Fruit fly (Drosophila melanogaster): Measurements from ENCODE around the gene AlaRS.

The AlaRS gene

DNA sequence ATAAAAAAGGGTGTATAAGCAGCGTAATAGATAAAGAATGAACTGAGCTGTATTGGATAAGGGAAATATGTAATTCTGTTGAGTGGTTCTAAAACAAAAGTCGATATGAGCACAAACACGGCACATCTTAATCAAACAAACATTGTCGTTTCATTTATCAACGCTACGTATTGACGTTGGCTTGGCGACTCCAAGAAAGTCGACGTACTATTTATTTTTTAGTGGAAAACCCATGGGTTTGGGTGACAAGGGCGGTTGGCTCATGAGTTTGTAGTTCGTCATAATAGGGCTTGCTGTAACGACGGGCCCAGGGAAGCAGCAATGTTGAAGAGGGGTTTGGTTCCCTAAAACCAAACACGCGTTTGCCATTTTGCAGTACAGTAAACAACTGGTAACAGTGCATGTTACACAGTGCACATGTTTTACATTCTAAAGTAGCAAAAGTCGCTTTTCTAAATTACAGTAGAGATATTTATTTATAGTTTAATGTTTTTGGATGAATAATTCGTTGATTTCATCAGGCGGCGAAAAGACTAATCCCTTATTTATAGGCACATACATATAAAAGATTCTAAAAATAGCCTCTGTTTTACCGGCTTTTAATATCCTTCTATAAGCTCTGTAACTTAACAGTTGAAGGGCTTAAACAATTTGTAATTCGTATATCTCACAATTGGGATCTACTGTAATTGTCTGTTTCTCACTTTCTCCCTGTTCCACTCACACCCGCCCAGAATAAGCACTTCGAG, 20.2 kb downstream of the AlaRS start:
- TF ChIP-seq CG17801 (GFP tag; optimal IDR thresholded peaks at IDR 0.05; ENCODE audit: partially characterized antibody): peak; percentile 89

DNA sequence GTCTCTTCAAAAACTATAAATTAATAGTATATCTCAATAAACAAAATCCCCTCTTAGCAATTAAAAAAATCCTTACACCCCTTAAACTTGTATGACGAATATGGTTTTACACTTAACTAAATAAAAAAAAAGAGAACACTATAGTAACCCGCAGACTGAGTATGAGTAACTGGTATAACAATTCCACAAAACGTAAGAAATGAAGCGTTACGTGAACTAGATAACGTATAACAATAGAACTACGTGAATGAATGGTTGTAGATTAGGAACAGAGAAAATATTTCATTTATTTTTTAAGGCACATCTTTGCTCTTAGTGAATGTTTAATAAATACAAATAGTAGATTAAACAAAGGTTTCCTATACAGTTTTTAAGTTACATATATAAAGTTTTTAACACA, 26.1 kb downstream of the AlaRS start:
- no peak for TF ChIP-seq CG17801 (GFP tag; optimal IDR thresholded peaks at IDR 0.05; ENCODE audit: partially characterized antibody)

DNA sequence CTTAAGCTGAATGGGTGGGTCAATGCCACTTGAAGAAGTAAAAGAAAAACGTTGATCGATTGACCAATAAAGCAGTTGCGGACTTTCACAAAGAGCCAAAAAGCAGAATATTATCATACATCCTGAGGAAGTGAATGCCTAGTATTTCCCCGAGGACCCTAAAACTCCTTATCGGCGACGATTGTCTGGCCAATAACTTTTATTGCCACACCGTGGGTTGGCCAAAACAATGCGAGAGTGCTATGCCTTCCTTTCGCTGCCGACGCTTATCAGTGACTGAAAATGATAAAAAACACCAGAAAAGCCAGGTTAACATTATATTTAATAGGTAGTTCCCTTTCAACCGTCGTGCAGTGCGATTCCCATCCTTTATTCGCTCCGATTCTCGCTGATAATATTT, 29.7 kb downstream of the AlaRS start, which contains the start of gene Mur29B:
Gene Mur29B (plus strand): TSS at position 324 of the 400 bp plus-strand sequence.
- no peak for TF ChIP-seq CG17801 (GFP tag; optimal IDR thresholded peaks at IDR 0.05; ENCODE audit: partially characterized antibody)

DNA sequence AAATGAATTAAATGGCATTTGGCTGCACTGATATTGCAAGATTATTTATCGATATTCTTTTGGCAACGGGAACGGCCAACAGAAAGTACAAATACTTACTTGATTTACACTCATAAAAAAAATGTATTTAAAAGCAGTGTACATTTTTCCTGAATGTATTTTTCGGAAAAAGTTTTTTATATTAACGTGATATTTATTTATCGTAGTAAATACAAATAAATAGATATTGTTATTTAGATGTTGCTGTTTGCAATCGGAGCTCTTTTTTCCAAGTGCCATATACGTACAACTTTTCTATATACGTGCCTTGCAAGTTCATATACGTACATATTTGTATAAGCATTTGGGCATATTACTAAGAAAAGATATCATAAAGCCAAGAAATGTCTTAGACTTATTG, 30.2 kb downstream of the AlaRS start:
- TF ChIP-seq CG17801 (GFP tag; optimal IDR thresholded peaks at IDR 0.05; ENCODE audit: partially characterized antibody): no peak

DNA sequence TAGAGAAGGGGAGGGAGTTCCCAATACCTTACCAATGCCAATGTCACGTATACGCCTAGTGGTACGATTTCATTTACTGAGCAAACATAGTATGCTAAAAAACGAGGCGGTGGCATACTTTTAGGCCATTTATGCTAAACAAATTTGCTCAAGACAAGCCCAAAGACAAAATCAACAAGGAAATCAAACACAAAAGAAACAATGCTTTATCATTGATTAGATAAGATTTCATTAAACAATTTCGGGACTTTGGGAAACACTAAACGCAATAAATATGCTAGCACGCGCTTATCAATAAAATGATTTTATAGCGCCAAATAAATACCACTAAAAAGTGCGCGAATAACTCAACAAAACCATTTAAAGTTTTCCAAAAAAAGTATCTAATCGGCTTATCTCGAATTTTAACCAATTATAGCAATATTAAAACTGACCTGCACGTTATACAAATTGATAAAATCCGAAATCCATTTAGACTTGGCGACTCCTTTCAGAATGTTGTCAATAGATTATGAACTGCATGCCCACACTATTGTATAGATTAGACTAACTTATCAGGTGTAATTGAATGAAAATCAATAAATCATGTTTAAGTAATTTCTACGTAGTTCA, 30.9 kb downstream of the AlaRS start:
- no peak for TF ChIP-seq CG17801 (GFP tag; optimal IDR thresholded peaks at IDR 0.05; ENCODE audit: partially characterized antibody)

DNA sequence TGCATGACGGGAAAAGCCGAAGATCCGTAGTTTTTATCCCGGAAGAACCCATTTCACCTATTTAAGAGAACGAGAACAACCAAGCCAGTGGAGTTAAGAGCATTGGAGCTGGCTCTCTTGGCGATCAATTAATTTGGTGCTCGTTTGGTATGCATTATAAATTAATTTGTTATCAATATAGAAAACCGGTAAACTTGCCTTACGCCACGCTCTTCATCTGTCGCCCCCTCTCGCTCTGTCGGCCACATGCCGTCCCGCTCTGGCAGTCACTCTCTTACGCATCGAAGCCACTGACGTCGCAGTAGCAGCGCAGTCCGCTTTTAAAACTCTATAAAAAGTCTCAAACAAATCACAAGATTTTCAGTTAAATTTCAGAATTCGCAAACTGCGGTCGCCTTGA, 35.3 kb downstream of the AlaRS start, which contains the start of gene CG7778:
Gene CG7778 (plus strand): TSS at position 361 of the 400 bp plus-strand sequence.
- TF ChIP-seq CG17801 (GFP tag; optimal IDR thresholded peaks at IDR 0.05; ENCODE audit: partially characterized antibody): no peak

DNA sequence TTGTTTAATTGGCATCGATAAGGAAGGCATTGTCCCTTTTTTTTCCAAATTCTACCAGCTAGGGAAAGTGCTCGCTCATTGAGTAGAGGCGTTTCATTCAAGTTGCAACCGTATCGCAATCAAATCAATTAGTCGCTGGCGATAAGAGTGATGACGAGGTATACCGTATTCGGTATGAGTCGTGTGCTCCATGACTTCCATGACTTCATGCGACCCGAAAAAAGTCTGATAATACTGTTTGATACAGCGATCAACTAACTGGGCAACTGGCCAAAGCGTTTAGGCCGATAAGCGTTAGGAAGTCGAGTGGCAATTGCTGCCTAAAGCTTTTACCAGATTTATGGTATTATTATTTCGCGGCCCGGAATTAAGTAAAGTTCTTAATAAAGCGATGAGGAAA, 37.0 kb downstream of the AlaRS start:
- TF ChIP-seq CG17801 (GFP tag; optimal IDR thresholded peaks at IDR 0.05; ENCODE audit: partially characterized antibody): no peak

DNA sequence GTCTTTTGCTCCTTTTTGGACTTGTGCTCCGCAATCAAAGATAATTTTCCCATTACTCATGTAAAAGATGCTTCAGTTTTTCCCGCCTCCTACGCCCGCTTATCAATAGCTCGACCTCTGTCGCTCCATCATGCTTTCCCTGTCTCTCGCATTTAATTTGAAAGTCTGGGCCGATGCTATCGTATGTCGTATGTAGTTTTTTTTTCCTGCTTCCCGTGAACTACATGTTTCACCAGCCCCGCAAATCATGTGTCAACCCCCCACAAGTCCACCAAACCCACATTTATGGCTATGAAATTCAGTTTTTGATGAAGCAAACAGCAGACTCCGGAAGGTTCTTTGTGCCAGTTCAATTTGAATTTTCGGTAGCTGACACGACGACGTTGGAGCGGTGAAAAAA, 39.2 kb downstream of the AlaRS start, which contains the start of gene CG14273:
Gene CG14273 (plus strand): TSS at position 301 of the 400 bp plus-strand sequence.
- TF ChIP-seq CG17801 (GFP tag; optimal IDR thresholded peaks at IDR 0.05; ENCODE audit: partially characterized antibody): no peak

DNA sequence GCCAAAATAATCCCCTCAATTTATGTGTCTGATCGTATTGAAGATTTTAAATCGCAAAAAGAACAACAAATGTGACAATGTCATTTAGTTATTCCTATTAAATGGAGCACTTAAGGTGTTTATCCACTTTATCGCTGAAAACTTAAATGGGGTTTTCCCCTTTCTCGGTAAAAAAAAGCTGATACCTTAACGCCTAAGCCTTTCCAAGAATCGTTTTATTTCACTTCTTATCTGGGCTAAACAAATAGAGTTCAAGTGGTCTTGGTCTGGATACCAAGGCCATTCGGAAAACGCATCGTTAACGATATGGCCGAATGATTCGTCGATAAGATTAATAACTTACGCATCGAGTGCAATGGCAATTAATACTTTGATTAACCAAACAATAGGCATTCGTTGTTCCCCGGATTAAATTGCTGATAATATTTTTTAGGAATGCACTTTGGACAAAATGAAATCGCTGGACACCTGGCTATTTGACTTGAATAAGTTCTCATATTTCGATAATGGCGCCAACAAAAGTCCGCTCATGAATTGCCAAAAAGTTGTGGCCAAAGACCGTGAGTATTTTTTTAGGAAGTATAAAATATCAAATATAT, 41.7 kb downstream of the AlaRS start:
- TF ChIP-seq CG17801 (GFP tag; optimal IDR thresholded peaks at IDR 0.05; ENCODE audit: partially characterized antibody): no peak

DNA sequence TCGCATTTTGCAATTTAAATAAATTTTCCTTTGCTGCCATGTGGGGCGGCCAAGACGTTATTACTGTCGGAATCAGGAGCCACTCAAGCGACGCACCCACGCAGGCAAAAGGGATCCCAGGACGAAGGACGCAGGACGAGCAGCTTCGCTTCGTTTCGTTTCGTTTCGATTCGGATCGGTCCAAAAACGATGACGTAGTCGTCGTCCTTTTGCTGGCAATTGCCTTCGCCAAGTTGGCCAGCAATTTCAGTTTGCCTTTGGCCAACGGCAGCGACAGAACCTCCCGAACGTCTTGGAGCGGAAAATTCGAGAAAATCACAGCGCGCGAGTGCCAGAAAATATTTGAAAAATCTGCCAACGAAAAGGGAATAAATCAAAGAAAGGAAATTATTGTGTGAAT, 43.5 kb downstream of the AlaRS start, which contains the start of gene witty:
Gene witty (plus strand): TSS at position 249 of the 400 bp plus-strand sequence.
- TF ChIP-seq CG17801 (GFP tag; optimal IDR thresholded peaks at IDR 0.05; ENCODE audit: partially characterized antibody): no peak

DNA sequence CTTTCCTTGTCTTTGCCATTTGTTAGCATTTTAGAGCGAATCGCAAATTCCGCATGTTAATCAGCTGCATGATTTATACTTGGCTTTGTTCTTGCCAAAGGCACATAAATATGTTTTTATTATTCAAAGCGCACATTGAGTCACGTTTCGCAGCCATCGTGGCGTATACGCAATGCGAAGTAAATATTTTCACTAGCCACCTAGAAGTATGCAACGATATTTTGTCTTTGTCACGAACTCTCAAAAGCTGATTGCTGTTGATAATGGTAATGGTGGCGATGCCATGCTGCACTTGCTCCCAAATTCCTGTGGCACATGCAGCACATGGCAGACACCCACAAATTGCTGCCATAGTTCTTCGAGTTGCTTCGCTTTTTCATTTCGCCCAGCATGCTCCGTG, 46.9 kb downstream of the AlaRS start:
- TF ChIP-seq CG17801 (GFP tag; optimal IDR thresholded peaks at IDR 0.05; ENCODE audit: partially characterized antibody): no peak

DNA sequence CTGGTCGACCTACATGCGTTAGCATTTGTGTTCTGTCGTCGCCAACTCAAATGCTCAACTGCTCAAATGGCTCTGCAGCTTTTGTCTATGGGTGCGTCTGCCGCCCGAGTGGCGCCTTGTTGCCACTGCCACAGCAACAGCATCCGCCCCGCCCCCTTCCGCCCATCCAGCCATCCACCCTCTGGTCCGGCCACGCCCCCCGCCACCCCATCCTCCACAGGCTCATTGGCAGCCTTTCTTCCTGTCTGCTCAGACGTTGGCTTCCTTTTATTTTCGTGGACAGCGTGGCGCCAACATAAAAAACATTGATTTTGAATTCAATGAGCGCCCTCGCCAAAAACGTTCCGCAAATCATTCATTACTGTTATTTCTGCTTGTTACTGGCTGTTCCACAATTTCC, 47.9 kb downstream of the AlaRS start:
- no peak for TF ChIP-seq CG17801 (GFP tag; optimal IDR thresholded peaks at IDR 0.05; ENCODE audit: partially characterized antibody)

DNA sequence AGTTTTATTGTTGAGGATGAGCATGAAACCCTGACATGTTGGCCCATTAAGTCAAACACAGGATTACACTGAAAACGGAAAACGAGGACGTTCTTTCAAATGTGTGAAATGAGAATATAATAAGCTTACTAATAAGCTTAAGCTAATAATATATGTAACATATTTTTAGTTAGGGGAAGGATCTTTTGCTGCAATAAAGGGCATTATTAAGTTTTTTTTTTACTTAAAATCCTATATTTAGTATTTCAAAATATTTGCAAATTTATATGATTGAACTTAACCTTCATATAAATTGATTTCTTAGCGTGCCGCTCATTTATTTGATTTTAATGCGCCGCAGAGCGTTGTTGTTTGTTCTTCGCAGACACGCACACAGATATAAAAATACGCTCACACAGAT, 48.4 kb downstream of the AlaRS start:
- TF ChIP-seq CG17801 (GFP tag; optimal IDR thresholded peaks at IDR 0.05; ENCODE audit: partially characterized antibody): no peak

DNA sequence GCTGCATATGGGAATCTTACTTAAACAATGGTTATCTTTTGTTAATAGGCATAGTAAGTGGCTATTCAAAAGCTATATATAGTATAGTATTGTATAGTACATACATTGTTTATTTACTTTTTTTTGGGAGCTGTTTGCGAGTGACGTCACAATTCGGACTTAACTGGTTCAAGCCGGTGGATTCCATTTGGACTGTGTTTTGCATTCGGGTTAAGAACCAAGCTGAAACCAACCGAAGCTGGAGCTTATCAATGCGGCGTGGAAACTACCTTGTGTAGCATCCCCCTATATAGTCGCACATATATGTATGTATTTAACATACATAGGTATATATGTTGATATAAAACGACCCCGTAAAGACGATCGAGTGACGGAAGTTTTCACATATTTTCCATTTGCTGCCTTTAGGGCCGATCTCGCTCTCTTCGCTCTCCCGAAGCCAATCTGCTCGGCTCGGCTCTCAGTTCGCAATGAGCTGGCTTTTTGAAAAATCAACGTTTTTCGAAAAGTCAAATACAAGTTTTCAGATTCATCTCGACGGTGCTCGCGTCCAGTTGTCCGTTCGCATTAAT, 53.0 kb downstream of the AlaRS start:
- no peak for TF ChIP-seq CG17801 (GFP tag; optimal IDR thresholded peaks at IDR 0.05; ENCODE audit: partially characterized antibody)

Data from ovary, adult (tissue).